Worm (Caenorhabditis elegans): ENCODE results near the gene pqn-42.

DNA sequence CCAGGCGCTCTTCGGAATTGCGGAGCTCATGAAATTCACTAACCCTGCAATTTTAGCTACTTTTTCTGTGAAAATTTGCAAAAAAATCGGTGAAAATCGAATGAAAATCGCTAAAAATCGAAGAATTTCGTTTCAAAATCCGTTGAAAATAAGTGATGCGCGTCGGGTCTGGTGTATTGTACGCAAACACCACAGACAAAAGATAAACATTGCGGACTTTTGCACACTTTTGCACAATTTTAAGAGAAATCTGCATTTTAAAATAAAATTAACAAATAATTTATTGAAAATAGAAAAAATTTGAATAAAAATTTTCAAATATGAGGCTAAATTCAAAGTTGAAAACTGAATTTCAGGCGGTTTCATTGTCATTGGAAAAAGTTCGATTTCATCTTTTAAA lies 20.3 kb upstream of the pqn-42 start, which contains the start of gene F53G2.12:
- TF ChIP-seq unc-62 (GFP tag; optimal IDR thresholded peaks at IDR 0.05) (no peak), nhr-90 (tag; optimal IDR thresholded peaks at IDR 0.05) (no peak), somi-1 (GFP tag; optimal IDR thresholded peaks at IDR 0.05) (no peak), pha-4 (tag; optimal IDR thresholded peaks at IDR 0.05) (no peak)

Measured in whole organism, young adult.